Worm (Caenorhabditis elegans) whole organism, early embryonic: ENCODE measurements around the gene K04H4.5.

Experiments
- B0310.2 ChIP-seq: sonication (generic microtip); optimal IDR thresholded peaks from 2 replicates; lab custom pipeline; 2016; ENCODE audit warnings: mild to moderate bottlenecking, missing genetic modification characterization, missing compliant biosample characterization
- ets-7 ChIP-seq: sonication (generic microtip); optimal IDR thresholded peaks from 2 replicates; lab custom pipeline; 2016; ENCODE audit warnings: missing genotype, missing genetic modification characterization, missing compliant biosample characterization
- hmbx-1 ChIP-seq: sonication (generic microtip); optimal IDR thresholded peaks from 2 replicates; lab custom pipeline; 2016; ENCODE audit warnings: mild to moderate bottlenecking, missing genetic modification characterization, missing compliant biosample characterization
- tbx-11 ChIP-seq: fragments of 200-800 bp; sonication (Bioruptor generic); IDR thresholded peaks from 2 replicates; pipeline ENCODE4 v1.3.6; 2022; ENCODE audit warnings: missing genetic modification characterization, missing compliant biosample characterization
- tbx-37 ChIP-seq: fragments of 200-800 bp; sonication (Bioruptor generic); conservative IDR thresholded peaks from 2 replicates; pipeline ENCODE4 v1.3.6; 2022; ENCODE audit warnings: missing genetic modification reagents, missing genetic modification characterization, missing compliant biosample characterization

ce11 chrIII:9385543-9385942 lies 26.4 kb downstream of the K04H4.5 start, which contains the start of gene C38C10.3:
- no peak for TF ChIP-seq tbx-37 (GFP tag; lab: Robert Waterston, UW)
- no peak for TF ChIP-seq hmbx-1
- TF ChIP-seq tbx-11 (GFP tag; lab: Robert Waterston, UW), result no peak
- no peak for TF ChIP-seq ets-7 (tag; lab: Kevin White, UChicago)
- TF ChIP-seq B0310.2, result no peak
